Worm (Caenorhabditis elegans) whole organism, L3 larva: ENCODE data around the gene srxa-14.

ENCODE experiments used
- ZK546.5 ChIP-seq: sonication (generic microtip); optimal IDR thresholded peaks from 2 replicates; lab custom pipeline; 2017; ENCODE audit warnings: missing biosample characterization, missing genetic modification characterization
- daf-12 ChIP-seq: fragments of 150-350 bp; optimal IDR thresholded peaks from 2 replicates; lab custom pipeline; 2014; ENCODE audit warnings: missing biosample characterization, missing genetic modification reagents, missing genetic modification characterization
- snpc-4 ChIP-seq: fragments of 150-350 bp; optimal IDR thresholded peaks from 2 replicates; lab custom pipeline; 2014; ENCODE audit warnings: missing biosample characterization, missing genetic modification characterization

- TF ChIP-seq daf-12 (tag; lab: Kevin White, UChicago) (no peak), ZK546.5 (tag; lab: Kevin White, UChicago) (no peak), snpc-4 (no peak)
Observed at ce11 chrV:20604606-20605155, 34.7 kb upstream of the srxa-14 start, which contains the start of gene ttr-57.
